Worm (Caenorhabditis elegans): ENCODE data around the gene C31H1.1.

C31H1.1 gene

DNA sequence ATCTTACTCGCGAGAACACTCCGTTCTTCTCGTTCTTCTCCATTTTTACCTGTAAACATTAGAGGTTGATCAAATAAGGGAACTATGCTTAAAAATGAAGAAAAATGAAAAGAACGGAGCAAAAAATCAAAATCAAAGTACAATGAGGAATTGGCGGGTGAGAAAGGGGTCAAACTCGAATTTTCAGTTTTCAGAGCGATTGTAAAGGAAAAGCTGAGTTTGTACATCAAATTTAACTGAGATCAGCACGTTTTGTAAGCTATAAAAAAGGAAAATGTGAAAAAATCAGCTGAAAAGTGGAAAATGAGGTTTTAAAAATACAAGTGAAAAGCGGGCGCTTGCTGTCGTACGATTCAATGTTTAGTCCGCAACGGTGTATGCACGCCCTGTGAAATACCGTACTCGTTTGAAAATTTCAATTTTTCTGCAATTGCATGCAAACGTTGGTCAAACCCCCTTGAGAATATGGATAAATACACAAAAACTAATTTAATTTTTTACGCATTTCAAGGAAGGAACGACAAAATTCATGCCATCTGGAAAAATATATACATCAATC, 16.9 kb downstream of the C31H1.1 start, which contains the start of gene oops-1:
Gene oops-1, minus strand, starts transcription at position 51 of the 559 bp plus-strand sequence.
- TF ChIP-seq ama-1 (optimal IDR thresholded peaks at IDR 0.05) (no peak), tra-4 (tag; optimal IDR thresholded peaks at IDR 0.05) (no peak), pes-1 (GFP tag; IDR thresholded peaks at IDR 0.05) (no peak), flt-1 (GFP tag; IDR thresholded peaks at IDR 0.05) (no peak), B0310.2 (tag; optimal IDR thresholded peaks at IDR 0.05) (no peak), tbx-37 (GFP tag; conservative IDR thresholded peaks at IDR 0.05) (no peak), F13C5.2 (tag; optimal IDR thresholded peaks at IDR 0.05) (no peak), sea-1 (GFP tag; conservative IDR thresholded peaks at IDR 0.05) (no peak), scrt-1 (GFP tag; IDR thresholded peaks at IDR 0.05) (no peak), ceh-13 (GFP tag; optimal IDR thresholded peaks at IDR 0.05) (no peak), hmbx-1 (tag; optimal IDR thresholded peaks at IDR 0.05) (no peak), hnd-1 (tag; optimal IDR thresholded peaks at IDR 0.05) (no peak)

DNA sequence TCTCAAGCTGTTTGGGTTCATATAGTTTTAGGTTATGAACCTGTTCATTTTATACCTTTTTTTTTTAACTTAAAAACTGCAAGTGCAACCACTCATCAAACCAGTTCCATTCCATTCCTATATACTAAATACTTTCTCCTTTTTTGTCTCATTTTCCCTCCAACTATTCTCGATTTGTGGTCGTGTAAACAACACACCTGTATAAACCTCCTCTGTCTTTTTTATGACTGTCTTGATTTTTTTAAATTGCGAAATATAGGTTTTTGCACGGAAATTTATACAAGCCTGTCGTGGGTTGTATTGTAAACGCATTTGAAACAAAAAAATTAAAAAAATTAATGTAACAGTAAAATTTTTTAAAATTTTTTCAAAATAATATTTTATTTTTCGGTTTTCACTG, 19.2 kb downstream of the C31H1.1 start:
- TF ChIP-seq B0310.2 (tag; optimal IDR thresholded peaks at IDR 0.05) (no peak), tbx-37 (GFP tag; conservative IDR thresholded peaks at IDR 0.05) (no peak), hnd-1 (tag; optimal IDR thresholded peaks at IDR 0.05) (no peak), hmbx-1 (tag; optimal IDR thresholded peaks at IDR 0.05) (no peak), aly-1 (tag; optimal IDR thresholded peaks at IDR 0.05) (no peak), scrt-1 (GFP tag; IDR thresholded peaks at IDR 0.05) (no peak), tbx-11 (GFP tag; IDR thresholded peaks at IDR 0.05) (no peak), hmg-4 (GFP tag; optimal IDR thresholded peaks at IDR 0.05) (no peak), sea-1 (GFP tag; conservative IDR thresholded peaks at IDR 0.05) (no peak), ceh-13 (GFP tag; optimal IDR thresholded peaks at IDR 0.05) (no peak), ama-1 (optimal IDR thresholded peaks at IDR 0.05) (no peak), flt-1 (GFP tag; IDR thresholded peaks at IDR 0.05) (no peak), tra-4 (tag; optimal IDR thresholded peaks at IDR 0.05) (no peak), ceh-36 (tag; optimal IDR thresholded peaks at IDR 0.05) (no peak), ets-7 (tag; optimal IDR thresholded peaks at IDR 0.05) (no peak), pes-1 (GFP tag; IDR thresholded peaks at IDR 0.05) (no peak)

- no peak for TF ChIP-seq pes-1 (GFP tag; IDR thresholded peaks at IDR 0.05)
These were observed 20.2 kb downstream of the C31H1.1 start for ce11 chrIV:5817459-5817858.

ce11 chrIV:5820056-5820799, 23.0 kb downstream of the C31H1.1 start:
- TF ChIP-seq tbx-37 (GFP tag; conservative IDR thresholded peaks at IDR 0.05) (no peak), hmg-4 (GFP tag; optimal IDR thresholded peaks at IDR 0.05) (no peak), tra-4 (tag; optimal IDR thresholded peaks at IDR 0.05) (no peak), scrt-1 (GFP tag; IDR thresholded peaks at IDR 0.05) (no peak), pes-1 (GFP tag; IDR thresholded peaks at IDR 0.05) (no peak), aly-1 (tag; optimal IDR thresholded peaks at IDR 0.05) (no peak), flt-1 (GFP tag; IDR thresholded peaks at IDR 0.05) (no peak), ama-1 (optimal IDR thresholded peaks at IDR 0.05) (no peak), F13C5.2 (tag; optimal IDR thresholded peaks at IDR 0.05) (no peak), ceh-36 (tag; optimal IDR thresholded peaks at IDR 0.05) (no peak), hnd-1 (tag; optimal IDR thresholded peaks at IDR 0.05) (no peak), ceh-13 (GFP tag; optimal IDR thresholded peaks at IDR 0.05) (no peak)

ce11 chrIV:5820953-5821352, 23.7 kb downstream of the C31H1.1 start:
- TF ChIP-seq ama-1 (optimal IDR thresholded peaks at IDR 0.05) (no peak), scrt-1 (GFP tag; IDR thresholded peaks at IDR 0.05) (no peak), hmbx-1 (tag; optimal IDR thresholded peaks at IDR 0.05) (no peak), hmg-4 (GFP tag; optimal IDR thresholded peaks at IDR 0.05) (no peak)

DNA sequence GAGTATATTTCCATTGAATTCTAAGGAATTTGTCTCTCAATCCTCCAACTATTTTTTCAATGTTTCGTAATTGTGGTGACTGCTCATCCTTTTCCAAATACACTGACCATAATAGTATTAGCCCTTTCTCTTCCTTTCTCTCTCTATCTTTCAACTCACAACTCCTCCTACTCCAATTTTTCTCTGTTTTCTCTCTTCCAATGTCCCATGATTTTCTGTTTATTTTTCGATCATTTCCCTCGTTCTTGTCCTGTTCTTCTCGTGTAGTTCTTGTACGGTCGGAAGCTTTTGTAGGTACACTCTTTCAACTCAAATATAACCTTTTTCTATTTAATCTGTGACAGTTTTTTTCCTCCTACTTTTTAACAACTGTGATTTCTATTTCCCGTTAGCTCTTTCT, 24.7 kb downstream of the C31H1.1 start:
- TF ChIP-seq B0310.2 (tag; optimal IDR thresholded peaks at IDR 0.05) (no peak), sea-1 (GFP tag; conservative IDR thresholded peaks at IDR 0.05) (no peak), aly-1 (tag; optimal IDR thresholded peaks at IDR 0.05) (no peak), flt-1 (GFP tag; IDR thresholded peaks at IDR 0.05) (no peak), ets-7 (tag; optimal IDR thresholded peaks at IDR 0.05) (no peak), ceh-36 (tag; optimal IDR thresholded peaks at IDR 0.05) (no peak), scrt-1 (GFP tag; IDR thresholded peaks at IDR 0.05) (no peak), tbx-11 (GFP tag; IDR thresholded peaks at IDR 0.05) (no peak), pes-1 (GFP tag; IDR thresholded peaks at IDR 0.05) (no peak), tbx-37 (GFP tag; conservative IDR thresholded peaks at IDR 0.05) (no peak)

- TF ChIP-seq ama-1 (optimal IDR thresholded peaks at IDR 0.05) (no peak), hmg-4 (GFP tag; optimal IDR thresholded peaks at IDR 0.05) (no peak), ets-7 (tag; optimal IDR thresholded peaks at IDR 0.05) (no peak), hnd-1 (tag; optimal IDR thresholded peaks at IDR 0.05) (no peak), sea-1 (GFP tag; conservative IDR thresholded peaks at IDR 0.05) (no peak), F13C5.2 (tag; optimal IDR thresholded peaks at IDR 0.05) (no peak), tbx-37 (GFP tag; conservative IDR thresholded peaks at IDR 0.05) (no peak), scrt-1 (GFP tag; IDR thresholded peaks at IDR 0.05) (no peak), flt-1 (GFP tag; IDR thresholded peaks at IDR 0.05) (no peak), aly-1 (tag; optimal IDR thresholded peaks at IDR 0.05) (no peak), ceh-13 (GFP tag; optimal IDR thresholded peaks at IDR 0.05) (no peak), ceh-36 (tag; optimal IDR thresholded peaks at IDR 0.05) (no peak), pes-1 (GFP tag; IDR thresholded peaks at IDR 0.05) (no peak)
These were observed 27.2 kb downstream of the C31H1.1 start, which contains the start of gene egal-1 for ce11 chrIV:5824493-5824892. egal-1 (plus strand) TSS chrIV:5824793.

DNA sequence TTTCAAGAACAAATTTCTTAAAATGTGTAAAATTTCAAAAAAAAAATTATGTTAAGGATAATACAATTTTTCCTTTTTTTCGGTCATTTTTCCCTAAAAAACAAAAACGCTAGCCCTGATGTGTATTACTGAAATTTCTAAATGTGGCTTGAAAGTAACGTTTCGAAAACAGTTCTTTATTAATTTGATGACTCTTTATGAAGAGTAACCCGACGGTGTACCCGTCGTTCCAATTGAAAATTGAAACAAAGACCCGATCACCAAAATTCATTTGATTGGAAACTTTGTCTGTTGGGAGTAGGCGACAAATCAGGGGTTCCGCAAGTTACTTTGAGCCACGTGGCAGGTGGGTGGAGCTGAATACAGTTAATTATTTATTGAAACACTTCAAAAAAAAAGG, 35.5 kb downstream of the C31H1.1 start:
- no peak for TF ChIP-seq hnd-1 (tag; optimal IDR thresholded peaks at IDR 0.05)
- no peak for TF ChIP-seq ceh-13 (GFP tag; optimal IDR thresholded peaks at IDR 0.05)
- no peak for TF ChIP-seq hmg-4 (GFP tag; optimal IDR thresholded peaks at IDR 0.05)
- TF ChIP-seq hmbx-1 (tag; optimal IDR thresholded peaks at IDR 0.05), result no peak
- TF ChIP-seq ets-7 (tag; optimal IDR thresholded peaks at IDR 0.05), result no peak
- no peak for TF ChIP-seq F13C5.2 (tag; optimal IDR thresholded peaks at IDR 0.05)
- no peak for TF ChIP-seq sea-1 (GFP tag; conservative IDR thresholded peaks at IDR 0.05)
- no peak for TF ChIP-seq ceh-36 (tag; optimal IDR thresholded peaks at IDR 0.05)
- no peak for TF ChIP-seq flt-1 (GFP tag; IDR thresholded peaks at IDR 0.05)
